Worm (Caenorhabditis elegans): ENCODE results near the gene R04A9.6.
A peak's percentile ranks its signal among the peaks of the same experiment; 100 is the strongest.

R04A9.6 gene

ce11 chrX:353134-353669 is 44.2 kb upstream of the R04A9.6 start, which contains the start of gene sor-3 (continued):
- TF ChIP-seq dve-1 (tag; optimal IDR thresholded peaks at IDR 0.05; ENCODE audit: insufficient read depth) (peak; percentile 86), fkh-10 (GFP tag; optimal IDR thresholded peaks at IDR 0.05) (peak; percentile 82), pha-4 (GFP tag; IDR thresholded peaks at IDR 0.05) (peak; percentile 95), pha-4 (tag; optimal IDR thresholded peaks at IDR 0.05) (no peak), lin-29 (GFP tag; IDR thresholded peaks at IDR 0.05) (peak; percentile 62), lin-13 (GFP tag; optimal IDR thresholded peaks at IDR 0.05) (peak; percentile 76), mep-1 (tag; optimal IDR thresholded peaks at IDR 0.05) (peak; percentile 95), lin-15B (tag; optimal IDR thresholded peaks at IDR 0.05) (no peak), T26A8.4 (GFP tag; IDR thresholded peaks at IDR 0.05) (peak; percentile 86), arid-1 (GFP tag; conservative IDR thresholded peaks at IDR 0.05) (peak; percentile 91), zfp-3 (GFP tag; conservative IDR thresholded peaks at IDR 0.05) (peak; percentile 47; the same call in 1 of the 2 replicates), Y75B8A.6 (GFP tag; IDR thresholded peaks at IDR 0.05) (peak; percentile 70), madf-5 (GFP tag; IDR thresholded peaks at IDR 0.05) (peak; percentile 91 to 97; a peak in 3 of 4 replicates)

ce11 chrX:357792-358191 is 39.6 kb upstream of the R04A9.6 start, which contains the start of gene C04E7.1:
TSS of gene C04E7.1 (plus strand) at chrX:358092.
- no peak for TF ChIP-seq nhr-42 (GFP tag; IDR thresholded peaks at IDR 0.05)
- no peak for TF ChIP-seq skn-1 (tag; optimal IDR thresholded peaks at IDR 0.05)
- no peak for TF ChIP-seq nhr-25 (tag; optimal IDR thresholded peaks at IDR 0.05; ENCODE audit: borderline replicate concordance, insufficient read depth)
- no peak for TF ChIP-seq lir-3 (tag; optimal IDR thresholded peaks at IDR 0.05)
- no peak for TF ChIP-seq hif-1 (tag; optimal IDR thresholded peaks at IDR 0.05)
- TF ChIP-seq madf-9 (GFP tag; conservative IDR thresholded peaks at IDR 0.05): no peak
- no peak for TF ChIP-seq egl-43 (GFP tag; IDR thresholded peaks at IDR 0.05)
- TF ChIP-seq Y48G9A.11 (GFP tag; IDR thresholded peaks at IDR 0.05): no peak
- TF ChIP-seq F37D6.2 (tag; optimal IDR thresholded peaks at IDR 0.05): no peak
- no peak for TF ChIP-seq dmd-6 (GFP tag; IDR thresholded peaks at IDR 0.05)
- TF ChIP-seq nhr-102 (tag; optimal IDR thresholded peaks at IDR 0.05): no peak
- no peak for TF ChIP-seq nhr-28 (tag; optimal IDR thresholded peaks at IDR 0.05)
- TF ChIP-seq ceh-20 (GFP tag; IDR thresholded peaks at IDR 0.05): no peak
- no peak for TF ChIP-seq pqm-1 (tag; optimal IDR thresholded peaks at IDR 0.05)
- no peak for TF ChIP-seq nhr-111 (GFP tag; optimal IDR thresholded peaks at IDR 0.05)
- no peak for TF ChIP-seq Y75B8A.6 (GFP tag; IDR thresholded peaks at IDR 0.05)
- TF ChIP-seq daf-19 (GFP tag; conservative IDR thresholded peaks at IDR 0.05): no peak
- no peak for TF ChIP-seq php-3 (GFP tag; IDR thresholded peaks at IDR 0.05)
- no peak for TF ChIP-seq zfp-3 (GFP tag; conservative IDR thresholded peaks at IDR 0.05)
- no peak for TF ChIP-seq ceh-62 (tag; optimal IDR thresholded peaks at IDR 0.05)

ce11 chrX:360479-360878 is 36.9 kb upstream of the R04A9.6 start, which contains the start of gene C04E7.5:
TSS of gene C04E7.5 (plus strand) at chrX:360779.
- no peak for TF ChIP-seq hlh-30 (tag; optimal IDR thresholded peaks at IDR 0.05; ENCODE audit: insufficient read depth)
- no peak for TF ChIP-seq nhr-111 (GFP tag; optimal IDR thresholded peaks at IDR 0.05)
- TF ChIP-seq Y48G9A.11 (GFP tag; IDR thresholded peaks at IDR 0.05): no peak
- TF ChIP-seq mxl-3 (GFP tag; optimal IDR thresholded peaks at IDR 0.05): no peak
- TF ChIP-seq madf-9 (GFP tag; conservative IDR thresholded peaks at IDR 0.05): no peak
- TF ChIP-seq Y75B8A.6 (GFP tag; IDR thresholded peaks at IDR 0.05): no peak
- TF ChIP-seq dve-1 (tag; optimal IDR thresholded peaks at IDR 0.05; ENCODE audit: insufficient read depth): no peak
- no peak for TF ChIP-seq aly-2 (tag; optimal IDR thresholded peaks at IDR 0.05)
- no peak for TF ChIP-seq egl-43 (GFP tag; IDR thresholded peaks at IDR 0.05)
- TF ChIP-seq ceh-82 (tag; optimal IDR thresholded peaks at IDR 0.05): no peak
- TF ChIP-seq egl-27 (tag; optimal IDR thresholded peaks at IDR 0.05): no peak
